Worm (Caenorhabditis elegans): ENCODE results near the gene gck-2.

The gck-2 gene

DNA sequence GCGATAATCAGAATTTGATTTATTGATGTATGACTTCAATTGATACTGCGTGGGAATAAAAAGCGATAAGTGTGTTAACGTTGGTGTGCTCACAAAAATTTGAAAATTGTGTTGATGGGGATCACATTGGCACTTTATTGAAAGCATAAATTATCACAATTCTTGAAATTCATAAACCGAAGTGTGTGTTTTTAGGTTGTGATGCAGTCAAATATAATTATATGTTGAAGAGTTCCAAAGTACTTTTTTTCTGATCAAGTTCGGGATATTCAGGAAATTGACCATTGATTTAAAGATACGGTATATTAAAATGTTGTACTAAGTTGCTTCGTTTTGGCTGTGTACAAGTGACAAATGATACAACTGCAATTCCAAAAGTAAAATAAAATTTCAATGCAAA, 16.8 kb downstream of the gck-2 start, which contains the start of gene srh-28:
srh-28 (minus strand) TSS at position 101 of the 400 bp plus-strand sequence.
- TF ChIP-seq unc-62 (GFP tag; optimal IDR thresholded peaks at IDR 0.05), result no peak

ce11 chrV:6773735-6774134, 18.7 kb downstream of the gck-2 start, which contains the start of gene ZC404.16:
Gene ZC404.16 (minus strand): TSS chrV:6773835.
- no peak for TF ChIP-seq unc-62 (GFP tag; optimal IDR thresholded peaks at IDR 0.05)

- no peak for TF ChIP-seq unc-62 (GFP tag; optimal IDR thresholded peaks at IDR 0.05)
These were observed 20.8 kb downstream of the gck-2 start, which contains the start of gene srh-30 for ce11 chrV:6771645-6772044. Gene srh-30 (minus strand): TSS chrV:6771745.

ce11 chrV:6769440-6769839, 23.0 kb downstream of the gck-2 start:
- TF ChIP-seq unc-62 (GFP tag; optimal IDR thresholded peaks at IDR 0.05), result no peak

DNA sequence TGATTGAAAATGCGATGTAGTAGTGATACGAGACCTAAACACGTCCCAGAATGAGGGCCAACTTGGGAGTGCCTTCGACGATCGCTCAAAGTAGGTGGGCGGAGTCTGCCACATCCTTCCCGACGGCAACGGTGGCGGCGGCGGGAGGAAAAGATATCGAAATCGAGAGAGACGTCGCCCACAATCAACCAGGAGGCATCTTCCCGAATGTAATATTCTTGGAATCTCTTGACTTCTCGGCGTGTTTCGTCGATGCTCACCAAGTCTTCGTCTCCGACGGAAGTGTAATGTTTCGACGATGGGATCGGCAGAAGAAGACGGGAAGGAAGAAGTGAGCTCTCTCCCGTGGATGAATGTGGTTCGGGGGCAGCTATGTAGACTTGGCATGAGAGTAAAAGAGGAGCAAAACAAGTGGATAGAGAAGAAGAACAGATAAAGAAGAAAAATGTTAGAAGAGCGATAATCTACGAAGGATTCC, 24.0 kb downstream of the gck-2 start, which contains the start of the genes T25F10.1 and clik-1:
T25F10.1 (plus strand) TSS at position 51 of the 478 bp plus-strand sequence.
clik-1 (minus strand) TSS at position 281 of the 478 bp plus-strand sequence.
- no peak for TF ChIP-seq unc-62 (GFP tag; optimal IDR thresholded peaks at IDR 0.05)

DNA sequence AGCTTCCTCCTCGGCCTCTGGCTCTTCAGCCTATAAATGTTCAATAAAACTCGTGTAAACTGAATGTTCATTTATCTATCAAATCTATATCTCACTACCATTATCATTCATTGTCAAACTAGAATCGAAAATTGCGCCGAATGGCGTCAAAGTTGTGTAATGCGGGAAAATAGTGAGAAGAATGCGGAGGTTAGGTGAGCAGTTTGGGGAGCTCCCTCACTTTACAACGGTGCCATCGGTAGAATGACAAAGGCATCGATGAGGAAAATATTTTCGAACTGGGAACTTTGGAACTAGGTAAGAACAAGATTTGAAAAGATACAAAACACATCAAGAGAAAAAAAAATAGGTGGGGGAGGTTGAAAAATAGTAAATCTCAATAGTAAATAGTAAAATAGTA, 24.9 kb downstream of the gck-2 start:
- TF ChIP-seq unc-62 (GFP tag; optimal IDR thresholded peaks at IDR 0.05), result no peak

ce11 chrV:6764972-6765371, 27.5 kb downstream of the gck-2 start, which contains the start of gene bbs-8:
Gene bbs-8 (minus strand): TSS chrV:6765072.
- TF ChIP-seq unc-62 (GFP tag; optimal IDR thresholded peaks at IDR 0.05), result no peak

ce11 chrV:6762361-6762760, 30.1 kb downstream of the gck-2 start, which contains the start of gene T25F10.4:
Gene T25F10.4 (minus strand): TSS chrV:6762461.
- no peak for TF ChIP-seq unc-62 (GFP tag; optimal IDR thresholded peaks at IDR 0.05)

- no peak for TF ChIP-seq unc-62 (GFP tag; optimal IDR thresholded peaks at IDR 0.05)
These were observed 34.4 kb downstream of the gck-2 start, which contains the start of gene dbl-1 for ce11 chrV:6758017-6758416. Gene dbl-1 (plus strand): TSS chrV:6758135.

DNA sequence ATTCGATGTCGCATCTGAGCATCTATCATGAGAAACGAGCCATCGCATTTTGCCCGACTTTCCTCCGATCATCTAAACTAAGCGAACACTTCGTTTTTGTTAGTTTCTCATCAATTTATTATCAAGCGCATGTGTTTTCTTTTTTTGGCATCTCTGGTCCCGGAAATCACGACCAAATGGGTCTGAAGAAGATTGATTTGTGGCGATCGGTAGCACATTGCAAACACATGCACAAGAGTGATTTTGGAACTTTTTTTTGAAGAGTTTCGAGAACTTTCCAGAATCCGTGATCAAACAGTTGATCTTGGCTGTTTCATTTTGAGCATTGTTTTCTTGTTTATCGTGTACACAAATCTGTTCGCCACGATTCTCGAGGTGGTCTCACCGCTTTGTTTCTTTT, 39.2 kb downstream of the gck-2 start:
- TF ChIP-seq unc-62 (GFP tag; optimal IDR thresholded peaks at IDR 0.05), result no peak

DNA sequence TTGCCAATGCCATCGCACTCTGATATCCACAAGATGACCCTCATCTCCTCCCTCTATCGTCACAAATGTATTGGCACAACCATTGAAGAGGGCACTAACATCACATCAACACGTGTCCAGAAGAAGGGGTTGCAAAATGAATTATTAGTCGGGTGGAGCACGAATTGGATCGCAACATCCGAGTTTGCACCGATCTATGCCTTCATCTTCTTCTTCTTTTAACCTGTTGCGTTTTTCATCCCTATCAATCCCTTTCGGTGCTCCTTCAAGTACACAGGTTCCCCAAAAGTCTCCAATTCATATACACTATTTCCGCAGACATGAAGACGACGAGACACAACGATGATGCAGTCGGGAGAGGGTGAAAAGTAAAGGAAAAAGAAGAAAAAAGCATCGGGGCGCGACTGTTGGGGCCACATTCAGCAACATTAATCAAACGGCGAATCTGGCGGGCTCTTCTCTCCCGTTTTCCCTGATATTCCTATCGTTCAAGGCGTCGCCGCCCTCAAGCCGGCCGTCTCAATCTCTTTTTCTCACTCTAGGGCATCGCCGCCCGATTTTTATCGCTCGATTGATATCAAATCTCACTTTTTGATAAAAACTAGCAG, 40.9 kb downstream of the gck-2 start:
- no peak for TF ChIP-seq unc-62 (GFP tag; optimal IDR thresholded peaks at IDR 0.05)

DNA sequence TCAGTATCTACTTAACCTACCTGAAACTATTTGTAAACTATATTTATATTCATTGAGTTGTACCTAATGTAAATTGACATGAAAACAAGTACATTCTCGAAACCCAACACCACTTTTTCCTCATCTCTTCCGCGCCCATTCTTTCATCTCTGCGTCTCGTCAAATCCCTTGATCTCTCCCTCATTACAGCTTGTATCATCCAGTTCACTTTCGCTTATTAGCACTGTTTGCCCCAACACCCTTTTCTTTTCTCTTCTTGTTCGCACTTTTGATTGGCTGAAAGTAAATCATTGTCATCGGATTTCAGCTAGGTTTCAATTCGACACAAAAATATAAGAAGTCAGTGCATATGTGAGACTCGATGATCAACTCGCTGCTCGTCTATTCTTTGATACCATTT, 47.7 kb downstream of the gck-2 start, which contains the start of gene T25F10.3:
T25F10.3 (plus strand) TSS at position 308 of the 400 bp plus-strand sequence.
- TF ChIP-seq unc-62 (GFP tag; optimal IDR thresholded peaks at IDR 0.05), result no peak

Data from whole organism, dauer.